Fruit fly (Drosophila melanogaster) whole organism, embryonic: ENCODE measurements around the gene ich.

ENCODE experiments used
- CG10431 ChIP-seq: fragments of 200-800 bp; sonication (Bioruptor generic); optimal IDR thresholded peaks from 3 replicates; lab custom pipeline; 2018; ENCODE audit warnings: missing biosample characterization, mild to moderate bottlenecking, missing genetic modification characterization
- CG10979 ChIP-seq: fragments of 200-800 bp; sonication (Bioruptor generic); optimal IDR thresholded peaks from 2 replicates; lab custom pipeline; 2018; ENCODE audit warnings: missing biosample characterization, mild to moderate bottlenecking, missing genetic modification characterization, moderate library complexity
- CG11093 ChIP-seq: fragments of 200-800 bp; sonication (Bioruptor generic); IDR thresholded peaks from 3 replicates; pipeline ENCODE4 v1.3.6; 2022; ENCODE audit warnings: missing biosample characterization, missing genetic modification characterization
- CG11695 ChIP-seq: fragments of 200-800 bp; sonication (Bioruptor generic); IDR thresholded peaks from 3 replicates; pipeline ENCODE4 v1.3.6; 2022; ENCODE audit warnings: missing biosample characterization, missing genetic modification characterization
- CG13123 ChIP-seq: fragments of 200-800 bp; sonication (Bioruptor generic); optimal IDR thresholded peaks from 2 replicates; lab custom pipeline; 2016; ENCODE audit warnings: missing biosample characterization, missing genetic modification characterization
- CG13775 ChIP-seq: fragments of 200-800 bp; sonication (Bioruptor generic); optimal IDR thresholded peaks from 3 replicates; lab custom pipeline; 2017; ENCODE audit warnings: missing biosample characterization, mild to moderate bottlenecking, missing genetic modification characterization
- CG13894 ChIP-seq: fragments of 200-800 bp; sonication (Bioruptor generic); optimal IDR thresholded peaks from 3 replicates; lab custom pipeline; 2018; ENCODE audit warnings: missing biosample characterization, mild to moderate bottlenecking, missing genetic modification characterization, moderate library complexity
- CG14710 ChIP-seq: fragments of 200-800 bp; sonication (Bioruptor generic); optimal IDR thresholded peaks from 3 replicates; lab custom pipeline; 2019; ENCODE audit warnings: missing biosample characterization, mild to moderate bottlenecking, missing genetic modification characterization, moderate library complexity
- CG15269 ChIP-seq: fragments of 200-800 bp; sonication (Bioruptor generic); optimal IDR thresholded peaks from 2 replicates; lab custom pipeline; 2018; ENCODE audit warnings: missing biosample characterization, mild to moderate bottlenecking, missing genetic modification characterization, moderate library complexity
- CG1529 ChIP-seq: fragments of 200-800 bp; sonication (Bioruptor generic); optimal IDR thresholded peaks from 3 replicates; lab custom pipeline; 2018; ENCODE audit warnings: missing biosample characterization, missing genetic modification characterization
- CG15514 ChIP-seq: fragments of 200-800 bp; sonication (Bioruptor generic); optimal IDR thresholded peaks from 3 replicates; lab custom pipeline; 2017; ENCODE audit warnings: missing biosample characterization, missing genetic modification characterization, mild to moderate bottlenecking, moderate library complexity, missing genetic modification reagents
- CG1647 ChIP-seq: fragments of 200-800 bp; sonication (Bioruptor generic); optimal IDR thresholded peaks from 3 replicates; lab custom pipeline; 2016; ENCODE audit warnings: missing biosample characterization, missing genetic modification characterization
- CG17802 ChIP-seq: fragments of 200-800 bp; sonication (Bioruptor generic); optimal IDR thresholded peaks from 2 replicates; lab custom pipeline; 2018; ENCODE audit warnings: missing biosample characterization, mild to moderate bottlenecking, missing genetic modification characterization, moderate library complexity
- CG2116 ChIP-seq: fragments of 200-800 bp; sonication (Bioruptor generic); optimal IDR thresholded peaks from 3 replicates; lab custom pipeline; 2018; ENCODE audit warnings: missing biosample characterization, mild to moderate bottlenecking, missing genetic modification characterization
- CG42726 ChIP-seq: fragments of 200-800 bp; sonication (Bioruptor generic); IDR thresholded peaks from 2 replicates; pipeline ENCODE4 v1.3.6; 2022; ENCODE audit warnings: missing biosample characterization, missing genetic modification characterization; ENCODE audit not compliant: partially characterized antibody
- CG6272 ChIP-seq: fragments of 200-800 bp; sonication (Bioruptor generic); IDR thresholded peaks from 2 replicates; pipeline ENCODE4 v1.3.6; 2022; ENCODE audit warnings: missing biosample characterization, missing genetic modification characterization
- CG7357 ChIP-seq: fragments of 200-800 bp; sonication (Bioruptor generic); IDR thresholded peaks from 3 replicates; pipeline ENCODE4 v1.3.6; 2022; ENCODE audit warnings: missing biosample characterization, missing genetic modification characterization
- CG7372 ChIP-seq: fragments of 200-800 bp; sonication (Bioruptor generic); IDR thresholded peaks from 2 replicates; pipeline ENCODE4 v1.3.6; 2022; ENCODE audit warnings: missing biosample characterization, missing genetic modification characterization
- CG7963 ChIP-seq: fragments of 200-800 bp; sonication (Bioruptor generic); IDR thresholded peaks from 3 replicates; pipeline ENCODE4 v1.3.6; 2022; ENCODE audit warnings: missing biosample characterization, missing genetic modification characterization; ENCODE audit not compliant: partially characterized antibody
- CG8765 ChIP-seq: fragments of 200-800 bp; sonication (Bioruptor generic); IDR thresholded peaks from 2 replicates; pipeline ENCODE4 v1.3.6; 2022; ENCODE audit warnings: missing biosample characterization, missing genetic modification characterization
- CG9876 ChIP-seq: fragments of 200-800 bp; sonication (Bioruptor generic); optimal IDR thresholded peaks from 2 replicates; lab custom pipeline; 2016; ENCODE audit warnings: missing biosample characterization, missing genetic modification characterization
- D ChIP-seq, 2 experiments: fragments of 200-800 bp in 1 of 2; fragments of >200 bp in 1 of 2; sonication (Bioruptor generic) in 1 of 2; optimal IDR thresholded peaks; 2 replicates in 1 of 2; 3 replicates in 1 of 2; lab custom pipeline; 2017; ENCODE audit warnings: mild to moderate bottlenecking in 1 of 2, missing biosample characterization in 1 of 2, missing genetic modification characterization in 1 of 2, missing genetic modification reagents in 1 of 2
- E2f1 ChIP-seq: fragments of 200-800 bp; sonication (Bioruptor generic); IDR thresholded peaks from 2 replicates; pipeline ENCODE4 v1.3.6; 2022; ENCODE audit warnings: missing biosample characterization, missing genetic modification characterization
- E2f2 ChIP-seq: fragments of 200-800 bp; sonication (Bioruptor generic); IDR thresholded peaks from 2 replicates; pipeline ENCODE4 v1.3.6; 2022; ENCODE audit warnings: missing biosample characterization, missing genetic modification characterization
- H15 ChIP-seq: fragments of 200-800 bp; sonication (Bioruptor generic); IDR thresholded peaks from 3 replicates; pipeline ENCODE4 v1.3.6; 2022; ENCODE audit warnings: missing biosample characterization, missing genetic modification characterization
- Jarid2 ChIP-seq: fragments of 200-800 bp; sonication (Bioruptor generic); optimal IDR thresholded peaks from 3 replicates; lab custom pipeline; 2017; ENCODE audit warnings: mild to moderate bottlenecking, missing biosample characterization, missing genetic modification reagents, missing genetic modification characterization
- Kr ChIP-seq: fragments of 200-800 bp; sonication (Bioruptor generic); optimal IDR thresholded peaks from 2 replicates; lab custom pipeline; 2017; ENCODE audit warnings: missing biosample characterization, mild to moderate bottlenecking, missing genetic modification characterization
- Lpt ChIP-seq: fragments of >200 bp; optimal IDR thresholded peaks from 2 replicates; lab custom pipeline; 2018; ENCODE audit warnings: missing biosample characterization, missing genetic modification characterization
- Nf-YC ChIP-seq: fragments of 200-800 bp; optimal IDR thresholded peaks from 3 replicates; lab custom pipeline; 2019; ENCODE audit warnings: missing biosample characterization, mild to moderate bottlenecking, missing genetic modification characterization, moderate library complexity
- aop ChIP-seq: fragments of 200-800 bp; sonication (Bioruptor generic); IDR thresholded peaks from 2 replicates; pipeline ENCODE4 v1.3.6; 2022; ENCODE audit warnings: missing biosample characterization, missing genetic modification characterization
- ash1 ChIP-seq: fragments of 200-800 bp; sonication (Bioruptor generic); optimal IDR thresholded peaks from 2 replicates; lab custom pipeline; 2018; ENCODE audit warnings: missing biosample characterization, mild to moderate bottlenecking, missing genetic modification characterization
- dmrt11E ChIP-seq: fragments of 200-800 bp; sonication (Bioruptor generic); optimal IDR thresholded peaks from 3 replicates; lab custom pipeline; 2018; ENCODE audit warnings: missing biosample characterization, mild to moderate bottlenecking, missing genetic modification characterization, moderate library complexity
- ems ChIP-seq: fragments of 200-800 bp; sonication (Bioruptor generic); optimal IDR thresholded peaks from 3 replicates; lab custom pipeline; 2016; ENCODE audit warnings: missing biosample characterization, missing genetic modification characterization
- grn ChIP-seq: fragments of 200-800 bp; sonication (Bioruptor generic); optimal IDR thresholded peaks from 3 replicates; lab custom pipeline; 2017; ENCODE audit warnings: missing biosample characterization, missing genetic modification characterization
- klu ChIP-seq: fragments of 200-800 bp; sonication (Bioruptor generic); IDR thresholded peaks from 2 replicates; pipeline ENCODE4 v1.3.6; 2022; ENCODE audit warnings: missing biosample characterization, missing genetic modification characterization
- kni ChIP-seq: fragments of 200-800 bp; sonication (Bioruptor generic); optimal IDR thresholded peaks from 3 replicates; lab custom pipeline; 2017; ENCODE audit warnings: mild to moderate bottlenecking, missing biosample characterization, missing genetic modification reagents, missing genetic modification characterization
- luna ChIP-seq: fragments of 200-800 bp; sonication (Bioruptor generic); optimal IDR thresholded peaks from 2 replicates; lab custom pipeline; 2016; ENCODE audit warnings: missing biosample characterization, missing genetic modification characterization
- pan ChIP-seq, 4 experiments: fragments of >200 bp in 3 of 4; fragments of 200-800 bp in 1 of 4; sonication (Bioruptor generic) in 1 of 4; optimal IDR thresholded peaks in 3 of 4; IDR thresholded peaks in 1 of 4; 2 replicates each; pipeline versions ENCODE4 v1.3.6 to Lab custom; 2017 to 2022; ENCODE audit warnings: missing biosample characterization in 2 of 4, missing genetic modification characterization in 2 of 4, mixed read lengths in 1 of 4
- pfk ChIP-seq: fragments of 200-800 bp; sonication (Bioruptor generic); optimal IDR thresholded peaks from 2 replicates; lab custom pipeline; 2018; ENCODE audit warnings: missing biosample characterization, mild to moderate bottlenecking, missing genetic modification characterization, moderate library complexity
- prd ChIP-seq, 3 experiments: fragments of >200 bp in 2 of 3; fragments of 200-800 bp in 1 of 3; sonication (Bioruptor generic) in 1 of 3; optimal IDR thresholded peaks in 2 of 3; IDR thresholded peaks in 1 of 3; 2 replicates in 2 of 3; 3 replicates in 1 of 3; pipeline versions ENCODE4 v1.3.6 to Lab custom; 2017 to 2022; ENCODE audit warnings: missing biosample characterization in 1 of 3, missing genetic modification characterization in 1 of 3
- ranshi ChIP-seq: fragments of 200-800 bp; sonication (Bioruptor generic); IDR thresholded peaks from 2 replicates; pipeline ENCODE4 v1.3.6; 2022; ENCODE audit warnings: missing biosample characterization, missing genetic modification characterization
- run ChIP-seq: fragments of 200-800 bp; sonication (Bioruptor generic); optimal IDR thresholded peaks from 3 replicates; lab custom pipeline; 2018; ENCODE audit warnings: missing biosample characterization, mild to moderate bottlenecking, missing genetic modification characterization
- sc ChIP-seq, 3 experiments: fragments of >200 bp in 2 of 3; fragments of 200-800 bp in 1 of 3; sonication (Bioruptor generic) in 1 of 3; optimal IDR thresholded peaks; 2 replicates in 2 of 3; 3 replicates in 1 of 3; lab custom pipeline; 2017; ENCODE audit warnings: mild to moderate bottlenecking in 1 of 3, missing biosample characterization in 1 of 3, missing genetic modification characterization in 1 of 3, missing genetic modification reagents in 1 of 3
- sd ChIP-seq: fragments of 200-800 bp; sonication (Bioruptor generic); optimal IDR thresholded peaks from 3 replicates; lab custom pipeline; 2018; ENCODE audit warnings: missing biosample characterization, mild to moderate bottlenecking, missing genetic modification characterization, moderate library complexity
- seq ChIP-seq: fragments of 200-800 bp; sonication (Bioruptor generic); IDR thresholded peaks from 2 replicates; pipeline ENCODE4 v1.3.6; 2022; ENCODE audit warnings: missing biosample characterization, missing genetic modification characterization
- tna ChIP-seq: fragments of 200-800 bp; sonication (Bioruptor generic); IDR thresholded peaks from 2 replicates; pipeline ENCODE4 v1.3.6; 2022; ENCODE audit warnings: missing biosample characterization, missing genetic modification characterization; ENCODE audit not compliant: partially characterized antibody
- vnd ChIP-seq: fragments of 200-800 bp; sonication (Bioruptor generic); IDR thresholded peaks from 3 replicates; pipeline ENCODE4 v1.3.6; 2022; ENCODE audit warnings: missing biosample characterization, missing genetic modification characterization; ENCODE audit not compliant: partially characterized antibody

Gene ich

DNA sequence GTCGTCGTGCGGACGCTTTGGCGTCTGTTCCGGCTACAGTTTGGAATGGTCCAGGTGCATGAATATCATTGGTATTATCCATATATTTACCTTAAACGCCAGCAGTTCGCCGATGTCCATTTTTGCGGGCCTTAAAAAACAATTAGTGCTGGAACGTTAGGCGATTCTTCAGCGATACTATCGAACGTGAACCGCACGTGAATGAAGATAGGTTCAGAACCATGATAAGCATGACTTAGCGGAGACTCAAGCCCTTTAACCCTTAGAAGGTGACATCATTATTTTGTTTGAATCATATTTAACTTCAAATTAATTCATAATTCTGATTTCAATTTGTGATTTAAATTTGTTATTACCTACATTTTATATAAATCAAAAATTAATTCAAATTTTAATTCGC, 18.0 kb downstream of the ich start, which contains the start of gene CG11964 (continued):
- TF ChIP-seq Lpt (GFP tag; lab: Kevin White, UChicago) (no peak), CG11695 (GFP tag; lab: Robert Waterston, UW) (no peak), CG14710 (tag; lab: Kevin White, UChicago) (peak; percentile 74), ems (GFP tag; lab: Kevin White, UChicago) (peak; percentile 53), seq (GFP tag; lab: Robert Waterston, UW) (no peak), klu (GFP tag; lab: Robert Waterston, UW) (peak; percentile 33; the same call in 1 of the 2 replicates), CG11093 (GFP tag; lab: Robert Waterston, UW) (no peak), Nf-YC (tag; lab: Kevin White, UChicago) (peak; percentile 33), Kr (GFP tag; lab: Kevin White, UChicago) (no peak), sc (optimal IDR thresholded peaks at IDR 0.05; lab: Kevin White, UChicago) (no peak), sc (GFP tag; optimal IDR thresholded peaks at IDR 0.05; lab: Kevin White, UChicago) (no peak), run (no peak), kni (no peak), prd (optimal IDR thresholded peaks at IDR 0.05; lab: Kevin White, UChicago) (no peak), prd (GFP tag; IDR thresholded peaks at IDR 0.05; lab: Robert Waterston, UW) (peak; percentile 43; the same call in 2 of the 3 replicates), ash1 (GFP tag; lab: Kevin White, UChicago) (no peak), sd (tag; lab: Kevin White, UChicago) (no peak), aop (GFP tag; lab: Robert Waterston, UW) (no peak), CG10431 (no peak), CG15514 (GFP tag; lab: Kevin White, UChicago) (peak; percentile 90), H15 (GFP tag; lab: Robert Waterston, UW) (no peak), CG13123 (GFP tag; lab: Kevin White, UChicago) (peak; percentile 52), CG42726 (GFP tag; lab: Robert Waterston, UW) (peak; percentile 100), luna (GFP tag; lab: Kevin White, UChicago) (no peak), CG7357 (GFP tag; lab: Robert Waterston, UW) (no peak), CG15269 (tag; lab: Kevin White, UChicago) (peak; percentile 45), CG13894 (tag; lab: Kevin White, UChicago) (peak; percentile 68), CG13775 (GFP tag; lab: Kevin White, UChicago) (no peak), CG6272 (GFP tag; lab: Robert Waterston, UW) (peak; percentile 72), CG17802 (peak; percentile 76), pan (optimal IDR thresholded peaks at IDR 0.05; lab: Kevin White, UChicago) (no peak), pan (GFP tag; optimal IDR thresholded peaks at IDR 0.05 in 1 of 2, IDR thresholded peaks at IDR 0.05 in 1 of 2) (peak in 1 of 2 experiments; percentile 42), pfk (no peak), Jarid2 (GFP tag; lab: Kevin White, UChicago) (no peak), E2f2 (GFP tag; lab: Robert Waterston, UW) (peak; percentile 78), CG7963 (GFP tag; lab: Robert Waterston, UW) (peak; percentile 99), dmrt11E (tag; lab: Kevin White, UChicago) (peak; percentile 32), grn (GFP tag; lab: Kevin White, UChicago) (no peak), CG1529 (GFP tag; lab: Kevin White, UChicago) (no peak), vnd (peak; percentile 99), CG1647 (GFP tag; lab: Kevin White, UChicago) (peak; percentile 72), CG10979 (tag; lab: Kevin White, UChicago) (peak; percentile 43), CG9876 (GFP tag; lab: Kevin White, UChicago) (peak; percentile 71), D (optimal IDR thresholded peaks at IDR 0.05; lab: Kevin White, UChicago) (no peak), D (GFP tag; optimal IDR thresholded peaks at IDR 0.05; lab: Kevin White, UChicago) (no peak), tna (GFP tag; lab: Robert Waterston, UW) (peak; percentile 99), E2f1 (GFP tag; lab: Robert Waterston, UW) (peak; percentile 33; the same call in 1 of the 2 replicates), ranshi (GFP tag; lab: Robert Waterston, UW) (peak; percentile 54; the same call in 1 of the 2 replicates), CG7372 (GFP tag; lab: Robert Waterston, UW) (no peak), CG2116 (peak; percentile 62), CG8765 (0 out of 2 replicates have a peak, but pooled peaks have one; percentile 7)
